Worm (Caenorhabditis elegans): ENCODE measurements around the gene smg-4.

smg-4 gene

DNA sequence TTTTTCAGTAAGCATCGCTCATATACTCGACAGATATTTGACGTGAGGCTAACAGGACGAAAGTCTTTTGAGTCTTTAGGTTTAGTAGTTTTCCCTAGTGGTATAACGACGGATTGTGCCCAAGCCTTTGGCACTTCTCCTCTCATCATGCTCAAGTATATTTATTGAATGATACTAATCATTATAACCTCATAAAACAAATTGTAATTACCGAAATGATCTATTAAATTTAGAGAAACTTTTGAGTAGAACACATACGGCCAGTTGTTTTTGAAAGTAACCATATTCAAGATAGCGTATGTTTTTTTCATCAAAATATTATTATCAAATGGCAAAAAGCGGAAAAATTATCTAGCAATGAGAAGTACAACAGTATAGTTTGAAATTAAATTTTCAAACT is 6.2 kb downstream of the smg-4 start:
- TF ChIP-seq bed-3 (GFP tag; optimal IDR thresholded peaks at IDR 0.05) = no peak
- TF ChIP-seq ces-1 (GFP tag; optimal IDR thresholded peaks at IDR 0.05) = peak; percentile 90

DNA sequence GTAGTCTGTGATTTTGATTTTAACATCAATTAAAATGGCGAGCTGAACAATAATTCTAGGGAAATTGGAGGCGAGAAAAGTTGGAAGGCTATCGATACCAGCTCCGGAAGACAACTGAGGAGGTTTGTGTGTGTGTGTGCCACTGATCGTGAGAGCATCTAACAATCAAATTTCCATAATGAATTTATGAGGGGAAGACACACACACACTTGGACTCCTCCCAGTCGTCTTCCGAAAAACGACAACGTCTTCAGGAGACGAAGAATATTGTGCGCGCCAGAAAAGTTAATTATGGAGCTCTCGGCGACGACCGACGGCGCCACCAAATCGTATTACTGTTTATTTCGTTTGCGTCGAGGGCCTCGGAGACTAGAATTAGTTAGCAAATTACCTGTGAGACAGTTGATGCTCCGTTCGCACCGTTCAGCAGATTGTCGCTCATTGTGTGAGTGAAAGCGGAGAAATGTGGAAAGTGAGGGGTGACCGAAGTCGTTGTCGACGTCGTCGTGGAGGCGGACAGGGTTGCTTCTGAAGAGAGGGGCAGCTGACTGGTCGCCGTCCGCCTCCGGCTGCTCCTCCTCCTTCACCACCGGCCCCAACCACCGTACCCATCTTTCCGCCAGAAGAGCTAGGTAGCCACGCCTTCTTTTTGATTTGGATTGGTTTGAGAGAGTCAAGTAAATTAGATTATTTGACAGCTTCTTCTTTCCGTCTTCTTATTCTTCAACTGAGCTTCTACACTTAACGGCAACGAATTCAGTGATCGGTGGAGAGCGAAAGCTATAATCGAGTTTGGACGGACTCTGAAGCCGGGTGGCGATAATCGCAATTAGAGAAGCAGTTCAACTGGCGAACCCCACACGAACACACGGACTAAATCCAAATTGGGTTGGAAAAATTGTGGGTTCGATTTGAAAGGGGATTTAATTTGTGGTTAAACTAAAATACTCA is 8.4 kb downstream of the smg-4 start, which contains the start of gene unc-42:
Gene unc-42, minus strand, starts transcription at position 564 of the 951 bp plus-strand sequence.
- peak; percentile 100 for TF ChIP-seq ces-1 (GFP tag; optimal IDR thresholded peaks at IDR 0.05)
- TF ChIP-seq nhr-237 (tag; optimal IDR thresholded peaks at IDR 0.05) = no peak

DNA sequence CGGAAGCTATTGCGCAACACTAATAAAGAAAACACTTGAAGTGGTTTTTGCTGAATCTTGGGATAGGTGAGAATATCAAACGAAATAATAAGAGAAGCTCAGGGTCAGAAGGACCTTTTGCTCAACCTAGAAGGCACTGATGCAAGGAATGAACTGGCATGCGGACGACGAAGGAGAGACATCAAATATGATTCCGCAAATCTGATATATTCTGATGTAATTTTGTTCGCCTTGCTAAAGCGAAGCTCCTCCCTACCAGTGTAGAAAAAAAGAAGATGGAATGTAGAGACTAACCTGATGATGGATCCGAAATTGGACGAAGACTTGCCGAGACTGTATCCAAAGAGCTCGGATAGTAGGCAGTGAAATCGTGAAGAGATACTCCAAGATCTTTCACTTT is 9.6 kb downstream of the smg-4 start:
- no peak for TF ChIP-seq hlh-1 (tag; optimal IDR thresholded peaks at IDR 0.05)
- no peak for TF ChIP-seq lin-13 (tag; optimal IDR thresholded peaks at IDR 0.05)
- TF ChIP-seq tbx-8 (GFP tag; optimal IDR thresholded peaks at IDR 0.05) = no peak
- TF ChIP-seq ces-1 (GFP tag; optimal IDR thresholded peaks at IDR 0.05) = peak; percentile 100
- TF ChIP-seq pha-4 (tag; optimal IDR thresholded peaks at IDR 0.05) = no peak
- TF ChIP-seq nhr-12 (tag; optimal IDR thresholded peaks at IDR 0.05) = no peak
- peak; percentile 50 for TF ChIP-seq zip-8 (tag; optimal IDR thresholded peaks at IDR 0.05)
- no peak for TF ChIP-seq blmp-1 (tag; optimal IDR thresholded peaks at IDR 0.05)
- no peak for TF ChIP-seq nhr-76 (tag; optimal IDR thresholded peaks at IDR 0.05)

- TF ChIP-seq cnd-1 (tag; optimal IDR thresholded peaks at IDR 0.05) = no peak
- TF ChIP-seq lsy-2 (tag; optimal IDR thresholded peaks at IDR 0.05) = peak; percentile 46
- TF ChIP-seq ces-1 (GFP tag; optimal IDR thresholded peaks at IDR 0.05) = peak; percentile 100
These were observed 11.9 kb downstream of the smg-4 start for ce11 chrV:9765622-9766021.

DNA sequence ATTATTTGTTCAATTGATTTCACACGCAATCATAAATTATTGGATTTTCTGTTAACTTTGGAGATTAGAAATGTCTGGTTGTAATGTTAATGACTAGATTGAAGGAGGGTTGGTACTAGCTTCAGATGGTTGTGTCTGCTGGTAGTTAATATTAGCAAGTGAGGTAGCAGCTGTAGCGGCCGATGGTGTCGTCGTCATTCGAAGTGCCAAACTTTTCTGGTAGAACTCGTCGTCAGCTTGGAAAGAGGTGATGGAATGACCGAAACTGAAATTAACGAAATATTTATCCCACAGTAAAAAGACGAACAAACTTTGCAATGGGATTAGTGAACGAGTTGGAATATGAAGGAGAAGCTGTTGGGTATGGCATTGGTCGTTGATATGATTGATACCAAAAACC is 13.0 kb downstream of the smg-4 start:
- TF ChIP-seq pha-4 (tag; optimal IDR thresholded peaks at IDR 0.05) (no peak), ces-1 (GFP tag; optimal IDR thresholded peaks at IDR 0.05) (no peak), cnd-1 (tag; optimal IDR thresholded peaks at IDR 0.05) (no peak), ceh-39 (tag; optimal IDR thresholded peaks at IDR 0.05) (no peak), nhr-76 (tag; optimal IDR thresholded peaks at IDR 0.05) (no peak), bed-3 (GFP tag; optimal IDR thresholded peaks at IDR 0.05) (no peak), nhr-28 (tag; optimal IDR thresholded peaks at IDR 0.05) (no peak), M03D4.4 (tag; optimal IDR thresholded peaks at IDR 0.05) (no peak), sem-2 (GFP tag; optimal IDR thresholded peaks at IDR 0.05) (no peak), nhr-12 (tag; optimal IDR thresholded peaks at IDR 0.05) (no peak), mab-5 (tag; optimal IDR thresholded peaks at IDR 0.05) (no peak), lsy-2 (tag; optimal IDR thresholded peaks at IDR 0.05) (no peak), lin-32 (GFP tag; optimal IDR thresholded peaks at IDR 0.05) (no peak), unc-120 (tag; optimal IDR thresholded peaks at IDR 0.05; ENCODE audit: poor library complexity, severe bottlenecking) (no peak)

DNA sequence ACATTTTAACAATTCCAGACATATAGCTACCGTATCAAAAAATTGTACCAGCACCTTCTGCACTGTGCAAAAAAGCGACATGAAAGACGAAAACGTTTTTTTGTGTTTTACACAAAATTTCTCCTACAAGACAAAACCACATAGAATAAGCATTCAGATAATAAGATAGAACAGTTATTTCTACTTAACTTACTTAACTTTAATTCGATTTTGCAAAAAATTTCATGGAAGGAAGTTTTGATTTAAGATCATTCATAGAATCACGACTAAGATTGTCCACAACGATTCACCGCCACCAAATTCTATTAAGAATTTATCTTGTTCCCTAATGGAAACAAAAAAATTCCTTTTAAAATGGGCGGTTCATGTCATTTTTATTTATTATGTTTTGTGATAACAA is 13.8 kb downstream of the smg-4 start:
- TF ChIP-seq ces-1 (GFP tag; optimal IDR thresholded peaks at IDR 0.05) (peak; percentile 94), tbx-8 (GFP tag; optimal IDR thresholded peaks at IDR 0.05) (no peak)

ce11 chrV:9758437-9758836 is 19.1 kb downstream of the smg-4 start:
- TF ChIP-seq sptf-1 (tag; optimal IDR thresholded peaks at IDR 0.05) = no peak
- no peak for TF ChIP-seq ceh-39 (tag; optimal IDR thresholded peaks at IDR 0.05)
- no peak for TF ChIP-seq mep-1 (tag; optimal IDR thresholded peaks at IDR 0.05)
- no peak for TF ChIP-seq elt-3 (tag; optimal IDR thresholded peaks at IDR 0.05)
- peak; percentile 74 for TF ChIP-seq blmp-1 (tag; optimal IDR thresholded peaks at IDR 0.05)

- TF ChIP-seq drap-1 (GFP tag; optimal IDR thresholded peaks at IDR 0.05) = no peak
- TF ChIP-seq nhr-76 (tag; optimal IDR thresholded peaks at IDR 0.05) = no peak
- TF ChIP-seq unc-120 (tag; optimal IDR thresholded peaks at IDR 0.05; ENCODE audit: poor library complexity, severe bottlenecking) = no peak
- TF ChIP-seq unc-39 (tag; optimal IDR thresholded peaks at IDR 0.05) = no peak
- TF ChIP-seq bed-3 (GFP tag; optimal IDR thresholded peaks at IDR 0.05) = no peak
- no peak for TF ChIP-seq ceh-83 (GFP tag; optimal IDR thresholded peaks at IDR 0.05)
- no peak for TF ChIP-seq flh-1 (GFP tag; optimal IDR thresholded peaks at IDR 0.05)
- no peak for TF ChIP-seq nhr-2 (tag; optimal IDR thresholded peaks at IDR 0.05)
- no peak for TF ChIP-seq elt-1 (tag; optimal IDR thresholded peaks at IDR 0.05; ENCODE audit: borderline replicate concordance, insufficient read depth)
- TF ChIP-seq nhr-12 (tag; optimal IDR thresholded peaks at IDR 0.05) = no peak
- no peak for TF ChIP-seq nhr-28 (tag; optimal IDR thresholded peaks at IDR 0.05)
- TF ChIP-seq lsy-2 (tag; optimal IDR thresholded peaks at IDR 0.05) = no peak
- TF ChIP-seq ham-2 (GFP tag; optimal IDR thresholded peaks at IDR 0.05) = no peak
- TF ChIP-seq unc-62 (GFP tag; optimal IDR thresholded peaks at IDR 0.05) = no peak
These were observed 19.7 kb downstream of the smg-4 start, which contains the start of gene F58E6.11 for ce11 chrV:9757884-9758283. F58E6.11 (minus strand) TSS chrV:9757984.
